Fruit fly (Drosophila melanogaster): Measurements from ENCODE around the gene ara.

The ara gene

DNA sequence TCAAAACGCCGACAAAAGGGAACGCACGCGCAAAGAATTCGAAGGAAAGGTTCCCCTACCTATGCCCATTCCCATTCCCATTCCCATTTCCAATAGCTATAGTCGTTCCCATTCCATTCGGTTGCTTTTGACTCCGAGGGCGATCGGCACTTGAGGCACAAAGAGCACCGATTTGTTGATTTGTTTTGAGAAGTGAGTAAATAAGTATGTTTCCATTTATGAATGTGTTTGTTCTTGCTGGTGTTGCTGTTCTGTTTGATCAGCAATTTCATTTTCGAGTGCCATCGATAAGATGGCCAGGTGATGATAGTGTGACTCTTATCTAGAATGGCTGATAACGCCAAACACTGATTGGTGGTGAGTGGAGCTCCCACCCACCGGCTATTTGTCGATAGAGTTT lies 25.8 kb downstream of the ara start:
- TF ChIP-seq Sin3A (optimal IDR thresholded peaks at IDR 0.05) (no peak), Myc (optimal IDR thresholded peaks at IDR 0.05) (no peak), psq (optimal IDR thresholded peaks at IDR 0.05) (no peak), h (optimal IDR thresholded peaks at IDR 0.05) (no peak), insv (optimal IDR thresholded peaks at IDR 0.05) (no peak), ttk (optimal IDR thresholded peaks at IDR 0.05) (no peak)

DNA sequence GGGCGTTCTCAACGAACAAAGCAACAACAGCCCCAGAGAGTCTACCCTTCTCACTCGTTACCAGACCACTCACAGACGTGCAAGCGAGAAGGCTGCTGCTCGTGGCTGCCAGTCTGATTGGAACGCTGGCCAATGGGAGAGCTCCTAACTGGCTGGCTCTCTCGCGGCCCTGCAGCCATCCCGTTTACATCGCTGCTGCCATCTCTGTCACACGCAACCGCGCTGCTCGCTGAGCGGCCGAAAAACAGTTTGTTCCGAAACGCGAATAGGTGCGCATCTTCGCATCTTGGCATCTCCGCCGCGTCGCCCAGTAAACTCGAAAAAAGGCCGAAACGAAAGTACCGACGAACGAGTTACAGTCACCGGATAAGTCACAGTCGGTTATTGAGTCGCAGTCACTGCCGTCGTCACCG lies 28.9 kb downstream of the ara start, which contains the start of gene caup:
Gene caup (plus strand): TSS at position 245 of the 413 bp plus-strand sequence.
- TF ChIP-seq h (optimal IDR thresholded peaks at IDR 0.05) (no peak), ttk (optimal IDR thresholded peaks at IDR 0.05) (no peak), insv (optimal IDR thresholded peaks at IDR 0.05) (no peak), psq (optimal IDR thresholded peaks at IDR 0.05) (no peak), Myc (optimal IDR thresholded peaks at IDR 0.05) (no peak), Sin3A (optimal IDR thresholded peaks at IDR 0.05) (no peak)

DNA sequence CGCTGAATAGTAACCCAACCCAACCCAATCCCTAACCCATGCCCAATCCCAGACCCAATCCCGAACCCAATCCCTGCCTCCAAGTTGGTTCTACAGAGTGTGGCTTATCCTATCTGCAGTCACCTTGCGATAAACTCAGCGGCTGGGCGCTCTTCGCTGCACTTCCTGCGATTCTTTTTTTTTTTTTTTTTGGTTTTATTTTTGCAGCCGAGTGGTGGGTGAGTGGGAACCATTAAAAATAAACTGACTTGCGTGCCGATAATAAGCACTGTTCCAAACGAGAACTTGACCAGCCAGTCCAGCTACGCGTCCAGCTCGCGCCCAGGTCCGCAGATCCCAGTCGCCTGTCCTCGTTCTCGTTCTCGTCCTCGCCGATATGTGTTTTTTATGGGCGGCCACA lies 34.6 kb downstream of the ara start:
- TF ChIP-seq h (optimal IDR thresholded peaks at IDR 0.05) (no peak), Sin3A (optimal IDR thresholded peaks at IDR 0.05) (no peak), ttk (optimal IDR thresholded peaks at IDR 0.05) (no peak), insv (optimal IDR thresholded peaks at IDR 0.05) (no peak), psq (optimal IDR thresholded peaks at IDR 0.05) (no peak), Myc (optimal IDR thresholded peaks at IDR 0.05) (no peak)

DNA sequence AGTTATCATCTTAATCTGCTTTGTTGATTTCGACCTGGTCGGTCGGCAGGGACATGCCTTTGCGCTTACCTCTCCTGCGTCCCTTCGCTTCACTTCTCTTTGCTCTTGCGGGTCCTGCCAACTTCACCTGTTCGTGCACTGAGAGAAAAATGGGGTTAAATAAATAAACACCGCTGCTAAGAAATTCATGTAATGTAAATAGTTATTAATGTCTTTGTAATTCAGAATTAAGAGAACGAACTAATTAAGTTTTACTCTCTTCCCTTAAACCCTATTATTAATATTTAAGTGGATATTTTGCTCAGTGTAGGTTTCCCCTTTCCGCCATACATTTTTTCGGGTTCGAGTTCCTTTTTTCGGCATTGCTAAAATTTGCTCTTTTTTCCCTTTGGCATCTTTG lies 35.9 kb downstream of the ara start:
- no peak for TF ChIP-seq insv (optimal IDR thresholded peaks at IDR 0.05)
- no peak for TF ChIP-seq Sin3A (optimal IDR thresholded peaks at IDR 0.05)
- no peak for TF ChIP-seq ttk (optimal IDR thresholded peaks at IDR 0.05)
- no peak for TF ChIP-seq psq (optimal IDR thresholded peaks at IDR 0.05)
- no peak for TF ChIP-seq h (optimal IDR thresholded peaks at IDR 0.05)
- TF ChIP-seq Myc (optimal IDR thresholded peaks at IDR 0.05), result no peak

DNA sequence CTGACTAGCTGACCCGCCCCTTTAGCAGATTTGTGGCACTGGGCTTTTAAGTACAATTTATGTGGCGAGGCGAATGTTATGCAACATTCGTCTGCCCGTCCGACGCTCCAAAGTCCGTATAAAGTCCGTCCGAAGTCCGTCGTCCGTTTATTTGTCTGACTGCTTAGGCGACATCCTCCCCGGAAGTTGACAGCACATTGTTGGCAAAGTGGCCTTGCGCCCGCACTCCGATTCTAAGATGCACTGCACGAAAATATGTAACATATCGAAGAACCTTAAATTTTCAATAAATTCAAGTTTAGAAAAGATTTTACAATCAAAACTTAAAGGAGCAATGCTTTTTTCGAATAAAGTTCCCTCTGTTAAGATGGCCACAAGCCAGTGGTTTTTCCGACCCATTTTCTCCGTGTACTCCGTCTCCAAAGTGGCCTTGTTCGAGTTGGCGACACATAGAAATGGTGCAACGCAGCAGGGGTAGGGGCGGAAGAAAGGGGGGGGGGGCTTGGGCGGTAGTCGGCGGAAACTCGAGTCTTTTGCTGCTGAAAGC lies 38.4 kb downstream of the ara start:
- TF ChIP-seq insv (optimal IDR thresholded peaks at IDR 0.05) (no peak), ttk (optimal IDR thresholded peaks at IDR 0.05) (no peak), psq (optimal IDR thresholded peaks at IDR 0.05) (no peak), Myc (optimal IDR thresholded peaks at IDR 0.05) (no peak), Sin3A (optimal IDR thresholded peaks at IDR 0.05) (no peak), h (optimal IDR thresholded peaks at IDR 0.05) (no peak)

DNA sequence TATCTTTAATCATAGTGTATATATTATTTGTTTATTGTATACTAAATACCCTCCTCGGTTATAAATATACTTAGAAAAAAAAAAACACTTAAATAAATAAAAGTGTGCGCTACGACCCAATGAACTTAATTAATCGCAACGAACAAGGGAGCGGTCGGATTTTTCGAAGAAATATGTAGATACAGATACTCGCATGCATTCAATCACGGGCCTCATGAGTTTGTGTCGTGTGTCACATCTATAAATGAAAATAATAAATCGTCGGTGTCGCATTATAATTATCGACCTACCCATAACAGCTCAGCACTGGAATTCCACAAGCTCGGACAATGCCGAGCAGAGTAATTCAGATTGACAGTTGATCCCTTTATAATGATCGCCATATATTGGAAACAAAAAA lies 41.4 kb downstream of the ara start:
- TF ChIP-seq ttk (optimal IDR thresholded peaks at IDR 0.05) (no peak), insv (optimal IDR thresholded peaks at IDR 0.05) (no peak), psq (optimal IDR thresholded peaks at IDR 0.05) (no peak), Myc (optimal IDR thresholded peaks at IDR 0.05) (no peak), h (optimal IDR thresholded peaks at IDR 0.05) (no peak), Sin3A (optimal IDR thresholded peaks at IDR 0.05) (no peak)

DNA sequence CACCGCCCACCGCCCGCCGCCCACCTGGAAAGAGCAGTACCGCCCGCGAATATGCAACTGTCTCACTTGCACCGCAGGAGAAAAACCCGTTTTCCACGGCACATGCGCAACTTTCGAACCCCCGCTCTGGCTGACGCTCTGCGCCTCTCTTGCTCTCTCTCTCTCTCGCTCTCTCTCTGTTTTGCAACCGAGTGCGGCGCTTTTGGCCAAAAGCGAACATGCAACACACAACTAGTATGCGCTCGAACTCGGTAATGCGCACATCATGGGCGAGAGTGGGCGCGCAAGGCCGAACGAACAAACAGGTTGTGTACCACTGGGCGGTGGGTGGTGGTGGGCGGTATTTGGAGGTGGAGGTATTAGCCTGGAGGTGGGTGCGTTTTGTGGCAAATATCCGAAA lies 47.2 kb downstream of the ara start:
- TF ChIP-seq Sin3A (optimal IDR thresholded peaks at IDR 0.05) (no peak), ttk (optimal IDR thresholded peaks at IDR 0.05) (no peak), h (optimal IDR thresholded peaks at IDR 0.05) (no peak), Myc (optimal IDR thresholded peaks at IDR 0.05) (no peak)

DNA sequence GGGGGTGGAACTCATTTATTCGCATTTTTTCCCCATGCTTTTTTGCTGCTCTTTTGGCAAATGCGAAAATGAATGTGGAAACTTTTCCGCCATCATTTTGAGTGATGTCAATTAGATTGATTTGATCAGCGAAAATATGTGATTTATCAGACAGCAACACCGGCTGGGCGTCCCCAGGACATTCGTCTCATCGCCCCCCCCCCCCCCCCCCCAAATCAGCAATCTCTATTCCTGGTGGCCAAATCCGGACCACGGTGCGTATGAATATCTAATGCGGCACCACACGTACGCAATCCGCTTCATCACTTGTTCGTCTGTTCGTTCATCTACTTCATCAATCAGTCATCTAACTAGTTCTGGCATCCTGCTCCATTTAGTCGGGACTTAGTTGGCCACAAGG lies 54.5 kb downstream of the ara start:
- no peak for TF ChIP-seq ttk (optimal IDR thresholded peaks at IDR 0.05)
- TF ChIP-seq psq (optimal IDR thresholded peaks at IDR 0.05), result no peak
- no peak for TF ChIP-seq Sin3A (optimal IDR thresholded peaks at IDR 0.05)
- no peak for TF ChIP-seq h (optimal IDR thresholded peaks at IDR 0.05)
- no peak for TF ChIP-seq Myc (optimal IDR thresholded peaks at IDR 0.05)
- no peak for TF ChIP-seq insv (optimal IDR thresholded peaks at IDR 0.05)

DNA sequence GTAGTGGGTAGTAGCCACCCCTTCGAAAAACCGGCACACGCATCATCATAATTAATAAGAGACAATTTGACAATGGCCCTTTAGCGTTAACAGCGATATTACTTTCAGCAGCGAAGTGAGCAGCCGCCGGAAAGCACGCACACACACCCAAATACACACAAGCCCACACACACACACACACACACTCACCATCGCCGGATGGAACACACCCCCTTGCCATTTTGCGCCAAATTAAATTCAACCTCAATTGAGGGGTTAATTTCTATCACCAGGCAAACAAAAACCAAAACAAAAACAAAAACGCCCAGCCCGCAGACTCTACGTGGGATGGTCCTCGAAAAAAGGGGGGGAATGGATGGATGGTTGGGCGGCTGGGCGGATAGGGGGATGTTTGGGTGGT lies 57.9 kb downstream of the ara start:
- no peak for TF ChIP-seq h (optimal IDR thresholded peaks at IDR 0.05)
- TF ChIP-seq Myc (optimal IDR thresholded peaks at IDR 0.05), result no peak
- no peak for TF ChIP-seq psq (optimal IDR thresholded peaks at IDR 0.05)
- no peak for TF ChIP-seq insv (optimal IDR thresholded peaks at IDR 0.05)
- no peak for TF ChIP-seq ttk (optimal IDR thresholded peaks at IDR 0.05)
- TF ChIP-seq Sin3A (optimal IDR thresholded peaks at IDR 0.05), result no peak

DNA sequence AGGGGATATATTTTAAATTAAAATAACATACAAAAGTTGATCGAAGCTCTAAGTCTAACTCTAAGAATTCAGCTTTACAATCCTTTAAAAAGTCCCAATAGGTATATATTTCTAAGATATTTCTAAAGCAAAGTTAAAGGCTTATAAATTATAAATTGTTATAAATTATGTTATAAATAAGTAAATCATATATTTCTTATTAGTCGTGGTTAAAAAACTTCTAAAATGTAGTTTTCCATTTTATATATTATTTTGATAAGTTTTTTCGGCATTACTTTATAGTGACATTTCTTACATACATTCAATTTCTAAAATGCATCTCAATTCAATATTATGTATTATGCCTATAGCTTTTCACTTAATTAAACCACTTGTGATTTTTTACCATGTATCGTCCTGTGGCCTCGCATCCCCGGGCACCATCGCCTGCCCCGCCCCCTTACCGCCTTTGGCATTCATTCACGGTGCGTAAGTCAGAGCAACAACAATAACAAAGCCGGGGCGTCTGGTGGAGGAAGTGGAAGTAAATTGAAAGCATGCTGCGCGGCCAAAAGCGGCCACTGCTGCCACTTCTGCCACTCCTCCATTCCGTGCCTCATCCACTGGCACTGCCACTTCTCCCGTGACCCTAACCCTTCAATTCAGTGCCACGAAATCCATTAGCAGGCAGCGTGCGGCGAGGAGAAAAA lies 58.6 kb downstream of the ara start:
- TF ChIP-seq Myc (optimal IDR thresholded peaks at IDR 0.05) (no peak), h (optimal IDR thresholded peaks at IDR 0.05) (no peak), ttk (optimal IDR thresholded peaks at IDR 0.05) (no peak), Sin3A (optimal IDR thresholded peaks at IDR 0.05) (no peak), psq (optimal IDR thresholded peaks at IDR 0.05) (no peak), insv (optimal IDR thresholded peaks at IDR 0.05) (no peak)

DNA sequence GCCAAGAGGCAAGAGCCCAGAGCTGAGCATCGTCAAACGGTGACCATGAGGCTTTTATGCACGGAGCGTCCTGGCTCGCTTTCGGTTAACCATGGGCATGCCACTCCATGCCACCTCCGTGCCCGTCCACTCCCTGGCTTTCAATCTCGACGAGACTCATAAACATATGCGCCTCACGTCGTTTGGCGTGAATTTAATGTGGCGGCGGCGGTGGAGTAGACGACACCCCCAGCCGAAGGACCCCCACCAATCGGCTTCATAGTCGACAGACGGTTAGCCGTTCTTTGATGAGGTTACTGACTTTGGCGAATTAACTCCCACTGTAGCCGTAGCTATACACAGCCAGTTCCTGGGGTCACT lies 59.1 kb downstream of the ara start:
- no peak for TF ChIP-seq ttk (optimal IDR thresholded peaks at IDR 0.05)
- TF ChIP-seq insv (optimal IDR thresholded peaks at IDR 0.05), result no peak
- no peak for TF ChIP-seq Myc (optimal IDR thresholded peaks at IDR 0.05)
- no peak for TF ChIP-seq Sin3A (optimal IDR thresholded peaks at IDR 0.05)
- no peak for TF ChIP-seq psq (optimal IDR thresholded peaks at IDR 0.05)
- TF ChIP-seq h (optimal IDR thresholded peaks at IDR 0.05), result no peak

DNA sequence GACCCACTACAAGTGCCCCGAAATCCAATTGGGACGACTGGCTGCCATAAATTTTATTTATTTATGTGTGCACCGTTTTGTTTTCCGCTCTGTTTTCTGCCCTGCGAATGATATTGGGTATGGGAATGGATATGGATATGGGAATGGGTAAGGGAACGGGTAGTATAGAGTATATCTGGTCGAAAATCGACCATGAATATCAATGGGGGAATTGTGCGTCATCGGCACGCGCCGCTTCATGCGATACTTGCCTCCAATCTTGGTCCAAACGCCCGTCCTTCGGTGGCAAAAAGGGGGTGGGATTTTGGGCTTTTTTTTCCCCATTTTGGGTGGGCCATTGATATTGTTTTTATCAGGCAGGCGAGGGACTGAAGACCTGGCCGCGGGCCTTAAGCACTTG lies 60.2 kb downstream of the ara start:
- TF ChIP-seq insv (optimal IDR thresholded peaks at IDR 0.05), result no peak
- TF ChIP-seq psq (optimal IDR thresholded peaks at IDR 0.05), result no peak
- TF ChIP-seq ttk (optimal IDR thresholded peaks at IDR 0.05), result no peak
- TF ChIP-seq Sin3A (optimal IDR thresholded peaks at IDR 0.05), result no peak
- TF ChIP-seq Myc (optimal IDR thresholded peaks at IDR 0.05), result no peak
- no peak for TF ChIP-seq h (optimal IDR thresholded peaks at IDR 0.05)
